Fruit fly (Drosophila melanogaster): Measurements from ENCODE around the gene Oseg5.

Oseg5 gene

DNA sequence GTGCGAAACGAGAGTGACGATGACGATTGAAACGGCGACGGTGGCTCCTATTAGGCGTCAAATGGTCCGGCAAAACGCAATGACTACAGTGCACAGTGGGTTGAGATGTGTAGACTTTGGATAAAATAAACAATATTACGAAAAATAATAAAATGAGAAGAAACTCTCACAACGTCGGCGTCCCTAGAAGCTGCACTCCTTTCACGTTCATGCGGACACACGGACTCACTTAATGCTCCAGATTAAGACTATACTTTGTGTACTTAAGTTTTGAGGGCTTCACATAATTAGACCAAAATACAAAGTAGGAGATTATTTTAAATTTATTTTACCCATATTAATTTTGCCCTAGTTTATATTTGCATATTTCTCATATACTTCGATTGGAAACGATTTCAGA, 4.4 kb upstream of the Oseg5 start:
- TF ChIP-seq CG14655 (GFP tag; optimal IDR thresholded peaks at IDR 0.05) = peak; percentile 72
- no peak for TF ChIP-seq Pif1B (GFP tag; optimal IDR thresholded peaks at IDR 0.05)
- TF ChIP-seq CG8301 (tag; optimal IDR thresholded peaks at IDR 0.05) = no peak
- TF ChIP-seq Pif1A (GFP tag; optimal IDR thresholded peaks at IDR 0.05) = peak; percentile 42
- TF ChIP-seq fd96Ca (GFP tag; IDR thresholded peaks at IDR 0.05) = peak; percentile 53; the same call in 2 of the 3 replicates
- peak; percentile 56; the same call in 2 of the 3 replicates for TF ChIP-seq CG4496 (GFP tag; IDR thresholded peaks at IDR 0.05)

dm6 chr2L:20837885-20838284, 2.2 kb upstream of the Oseg5 start, which contains the start of gene Spn38F:
Gene Spn38F (minus strand): TSS chr2L:20837985.
- no peak for TF ChIP-seq Ets98B (GFP tag; IDR thresholded peaks at IDR 0.05)

DNA sequence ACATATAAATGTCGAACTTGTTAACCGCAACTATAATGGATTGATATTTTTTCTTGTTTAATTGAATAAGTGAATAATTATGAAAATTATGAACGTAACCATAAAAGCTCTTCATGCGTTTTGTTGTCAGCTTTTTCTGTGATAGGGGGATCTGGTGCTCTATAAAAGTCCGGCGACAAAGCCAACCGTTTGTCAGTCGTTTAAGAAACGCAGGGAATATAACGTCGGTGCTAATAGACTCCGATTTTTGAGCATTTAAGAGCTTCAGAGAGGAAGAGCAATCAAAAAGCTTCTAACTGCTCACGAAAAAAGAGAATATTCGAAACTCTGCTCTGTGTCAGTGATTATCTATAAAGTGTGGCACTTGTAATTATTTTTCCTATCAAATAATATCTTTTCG, 4.6 kb downstream of the Oseg5 start, which contains the start of gene CG31674:
Gene CG31674, plus strand, starts transcription at position 203 of the 400 bp plus-strand sequence.
- TF ChIP-seq CG12605 (GFP tag; IDR thresholded peaks at IDR 0.05) = no peak
- TF ChIP-seq CG4496 (GFP tag; IDR thresholded peaks at IDR 0.05) = no peak
- TF ChIP-seq CG8159 (tag; optimal IDR thresholded peaks at IDR 0.05) = no peak
- TF ChIP-seq Snoo (tag; optimal IDR thresholded peaks at IDR 0.05) = no peak
- TF ChIP-seq CG10348 (GFP tag; IDR thresholded peaks at IDR 0.05) = no peak
- no peak for TF ChIP-seq EcR (GFP tag; optimal IDR thresholded peaks at IDR 0.05)
- no peak for TF ChIP-seq CG15710 (tag; optimal IDR thresholded peaks at IDR 0.05)
- TF ChIP-seq CG34367 (tag; optimal IDR thresholded peaks at IDR 0.05) = no peak
- TF ChIP-seq fd96Ca (GFP tag; IDR thresholded peaks at IDR 0.05) = no peak

- TF ChIP-seq CG13204 (GFP tag; optimal IDR thresholded peaks at IDR 0.05) (no peak), D1 (tag; optimal IDR thresholded peaks at IDR 0.05) (no peak), CG14655 (GFP tag; optimal IDR thresholded peaks at IDR 0.05) (no peak), EcR (GFP tag; optimal IDR thresholded peaks at IDR 0.05) (no peak), fd96Ca (GFP tag; IDR thresholded peaks at IDR 0.05) (no peak), Snoo (tag; optimal IDR thresholded peaks at IDR 0.05) (no peak), CG32121 (GFP tag; IDR thresholded peaks at IDR 0.05) (no peak), CG4496 (GFP tag; IDR thresholded peaks at IDR 0.05) (peak; percentile 6; the same call in 1 of the 3 replicates)
These were observed 5.8 kb downstream of the Oseg5 start for dm6 chr2L:20829755-20830396.

DNA sequence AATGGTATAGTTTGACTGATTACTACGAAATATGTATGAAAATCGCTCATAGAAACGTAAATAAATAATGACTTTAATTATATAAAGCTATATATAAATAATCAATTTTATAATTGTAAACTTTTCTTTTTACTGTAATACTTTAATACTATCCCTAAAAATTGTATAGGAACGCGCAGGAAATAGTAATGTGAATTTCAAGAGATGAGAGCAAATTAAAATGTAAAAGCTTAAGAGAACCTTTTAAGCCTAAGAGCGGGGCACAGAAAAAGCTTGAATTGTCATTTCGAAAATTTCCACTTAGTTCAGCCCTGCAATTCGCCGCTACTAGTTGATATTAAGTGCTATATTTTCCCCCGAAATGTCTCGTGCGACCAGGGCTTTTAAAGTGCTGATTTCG, 6.3 kb downstream of the Oseg5 start, which contains the start of gene CG31673:
Gene CG31673, plus strand, starts transcription at position 301 of the 400 bp plus-strand sequence.
- TF ChIP-seq CG9948 (tag; optimal IDR thresholded peaks at IDR 0.05) (no peak), Ets98B (GFP tag; IDR thresholded peaks at IDR 0.05) (no peak), D1 (tag; optimal IDR thresholded peaks at IDR 0.05) (no peak), CG15710 (tag; optimal IDR thresholded peaks at IDR 0.05) (no peak), CG17806 (tag; optimal IDR thresholded peaks at IDR 0.05) (no peak)

DNA sequence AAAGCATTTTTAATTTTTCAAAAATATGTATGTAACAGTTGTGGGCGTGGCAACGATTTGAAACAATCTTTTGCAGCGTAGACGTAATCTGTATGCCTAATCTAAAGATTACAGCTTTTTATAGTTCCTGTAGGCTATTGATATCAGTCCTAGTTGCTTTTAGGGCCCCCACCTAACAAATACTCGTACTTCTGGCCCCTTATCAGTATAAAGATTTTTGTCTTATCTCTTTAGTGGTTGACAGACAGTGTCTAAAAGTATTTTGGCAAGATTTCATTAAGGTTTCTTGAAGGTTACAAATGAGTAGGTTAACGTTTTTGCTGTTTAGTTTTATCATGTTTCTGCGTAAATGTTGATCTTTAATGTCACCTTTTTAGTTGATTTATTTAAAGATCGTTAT, 6.9 kb downstream of the Oseg5 start:
- TF ChIP-seq CG32121 (GFP tag; IDR thresholded peaks at IDR 0.05) = no peak
- no peak for TF ChIP-seq rn (GFP tag; IDR thresholded peaks at IDR 0.05)
- no peak for TF ChIP-seq D1 (tag; optimal IDR thresholded peaks at IDR 0.05)
- TF ChIP-seq CG15710 (tag; optimal IDR thresholded peaks at IDR 0.05) = no peak
- TF ChIP-seq Snoo (tag; optimal IDR thresholded peaks at IDR 0.05) = no peak
- TF ChIP-seq CG12605 (GFP tag; IDR thresholded peaks at IDR 0.05) = no peak
- TF ChIP-seq CG4496 (GFP tag; IDR thresholded peaks at IDR 0.05) = no peak
- TF ChIP-seq fd96Ca (GFP tag; IDR thresholded peaks at IDR 0.05) = no peak
- no peak for TF ChIP-seq Pif1A (GFP tag; optimal IDR thresholded peaks at IDR 0.05)
- no peak for TF ChIP-seq CG13204 (GFP tag; optimal IDR thresholded peaks at IDR 0.05)
- TF ChIP-seq CG9948 (tag; optimal IDR thresholded peaks at IDR 0.05) = no peak
- TF ChIP-seq CG8159 (tag; optimal IDR thresholded peaks at IDR 0.05) = no peak
- no peak for TF ChIP-seq CG8301 (tag; optimal IDR thresholded peaks at IDR 0.05)
- no peak for TF ChIP-seq EcR (GFP tag; optimal IDR thresholded peaks at IDR 0.05)
- TF ChIP-seq CG10348 (GFP tag; IDR thresholded peaks at IDR 0.05) = no peak
- TF ChIP-seq gl (tag; optimal IDR thresholded peaks at IDR 0.05) = no peak
- no peak for TF ChIP-seq CG17806 (tag; optimal IDR thresholded peaks at IDR 0.05)
- no peak for TF ChIP-seq Ets98B (GFP tag; IDR thresholded peaks at IDR 0.05)
- no peak for TF ChIP-seq CG14655 (GFP tag; optimal IDR thresholded peaks at IDR 0.05)

DNA sequence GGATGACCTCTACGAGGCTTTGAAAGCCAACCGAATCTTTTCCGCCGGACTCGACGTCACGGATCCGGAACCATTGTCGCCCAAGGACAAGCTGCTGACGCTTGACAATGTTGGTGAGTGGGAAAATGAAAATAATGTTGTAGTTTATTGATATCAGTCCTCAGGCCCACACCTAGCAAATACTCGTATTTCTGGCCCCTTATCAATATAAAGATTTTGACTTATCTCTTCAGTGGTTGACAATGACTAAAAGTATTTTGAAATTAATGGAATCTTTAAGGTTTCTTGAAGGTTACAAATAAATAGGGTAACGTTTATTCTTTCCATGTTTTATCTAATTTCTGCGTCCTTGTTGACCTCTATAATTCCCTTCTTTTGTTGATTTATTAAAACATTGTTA, 8.6 kb downstream of the Oseg5 start:
- TF ChIP-seq rn (GFP tag; IDR thresholded peaks at IDR 0.05) (no peak), CG4496 (GFP tag; IDR thresholded peaks at IDR 0.05) (no peak), gl (tag; optimal IDR thresholded peaks at IDR 0.05) (no peak), CG8159 (tag; optimal IDR thresholded peaks at IDR 0.05) (no peak), Pif1A (GFP tag; optimal IDR thresholded peaks at IDR 0.05) (no peak), CG10348 (GFP tag; IDR thresholded peaks at IDR 0.05) (no peak), D1 (tag; optimal IDR thresholded peaks at IDR 0.05) (no peak), fd96Ca (GFP tag; IDR thresholded peaks at IDR 0.05) (no peak), CG8301 (tag; optimal IDR thresholded peaks at IDR 0.05) (no peak), CG34367 (tag; optimal IDR thresholded peaks at IDR 0.05) (no peak), Ets98B (GFP tag; IDR thresholded peaks at IDR 0.05) (no peak)
